Fruit fly (Drosophila melanogaster) whole organism, wandering third instar larva: Measurements from ENCODE around the gene CG31446.

ENCODE experiments used
- Dfd ChIP-seq: fragments of >200 bp; optimal IDR thresholded peaks from 2 replicates; lab custom pipeline; 2017; ENCODE audit warnings: missing biosample characterization, missing genetic modification characterization
- lola ChIP-seq: fragments of >200 bp; optimal IDR thresholded peaks from 2 replicates; lab custom pipeline; 2017; ENCODE audit warnings: missing biosample characterization, missing genetic modification characterization
- pan ChIP-seq: fragments of >200 bp; optimal IDR thresholded peaks from 2 replicates; lab custom pipeline; 2017

- no peak for TF ChIP-seq pan (lab: Kevin White, UChicago)
- TF ChIP-seq Dfd, result no peak
- TF ChIP-seq lola, result no peak
Measured at dm6 chr3R:15660460-15660859, 32.4 kb upstream of the CG31446 start.
